Fruit fly (Drosophila melanogaster): ENCODE results near the gene Alg10.

Alg10 gene

dm6 chr3L:11119396-11119900, 45.3 kb upstream of the Alg10 start (continued):
- TF ChIP-seq cad (GFP tag; optimal IDR thresholded peaks at IDR 0.05) (peak; percentile 15), croc (GFP tag; conservative IDR thresholded peaks at IDR 0.05) (no peak), otp (GFP tag; IDR thresholded peaks at IDR 0.05) (no peak), CG12236 (GFP tag; optimal IDR thresholded peaks at IDR 0.05) (no peak), CG17612 (GFP tag; IDR thresholded peaks at IDR 0.05) (peak; percentile 42; the same call in 1 of the 2 replicates), bigmax (GFP tag; optimal IDR thresholded peaks at IDR 0.05) (no peak), CG9817 (tag; optimal IDR thresholded peaks at IDR 0.05) (peak; percentile 27), sisA (GFP tag; IDR thresholded peaks at IDR 0.05) (peak; percentile 54), CG8944 (GFP tag; optimal IDR thresholded peaks at IDR 0.05) (no peak), sens (GFP tag) (peak; percentile 14), CG34376 (GFP tag; optimal IDR thresholded peaks at IDR 0.05) (no peak), CG11560 (tag; IDR thresholded peaks at IDR 0.05) (no peak), CG4424 (GFP tag; optimal IDR thresholded peaks at IDR 0.05) (no peak), so (GFP tag; IDR thresholded peaks at IDR 0.05) (no peak), tgo (GFP tag; IDR thresholded peaks at IDR 0.05) (peak; percentile 23; the same call in 1 of the 3 replicates), jing (GFP tag; optimal IDR thresholded peaks at IDR 0.05) (no peak), CG14441 (GFP tag; IDR thresholded peaks at IDR 0.05) (peak; percentile 54; the same call in 1 of the 2 replicates), Xbp1 (GFP tag; optimal IDR thresholded peaks at IDR 0.05) (peak; percentile 14), zfh1 (GFP tag; IDR thresholded peaks at IDR 0.05) (no peak), emc (GFP tag; optimal IDR thresholded peaks at IDR 0.05) (no peak), CG11456 (GFP tag; IDR thresholded peaks at IDR 0.05) (0 out of 3 replicates have a peak, but pooled peaks have one; percentile 70), CG12659 (GFP tag; optimal IDR thresholded peaks at IDR 0.05) (no peak), lmd (GFP tag; IDR thresholded peaks at IDR 0.05) (peak; percentile 45), tio (GFP tag; optimal IDR thresholded peaks at IDR 0.05) (no peak), CG7786 (GFP tag; optimal IDR thresholded peaks at IDR 0.05) (no peak), HLH3B (GFP tag; IDR thresholded peaks at IDR 0.05) (no peak), CG34422 (GFP tag; IDR thresholded peaks at IDR 0.05) (no peak), Spps (tag; optimal IDR thresholded peaks at IDR 0.05) (no peak), caup (GFP tag; optimal IDR thresholded peaks at IDR 0.05; ENCODE audit: severe bottlenecking) (no peak), zfh2 (GFP tag; optimal IDR thresholded peaks at IDR 0.05) (peak; percentile 32), CG2202 (tag; optimal IDR thresholded peaks at IDR 0.05) (no peak), CG9215 (GFP tag; IDR thresholded peaks at IDR 0.05) (peak; percentile 84), ken (GFP tag; IDR thresholded peaks at IDR 0.05) (0 out of 3 replicates have a peak, but pooled peaks have one; percentile 25), CG30403 (GFP tag; optimal IDR thresholded peaks at IDR 0.05) (no peak), sug (tag; optimal IDR thresholded peaks at IDR 0.05) (peak; percentile 83), CG42726 (GFP tag; IDR thresholded peaks at IDR 0.05; ENCODE audit: partially characterized antibody) (0 out of 2 replicates have a peak, but pooled peaks have one; percentile 10), Adf1 (GFP tag; IDR thresholded peaks at IDR 0.05) (peak; percentile 11; the same call in 1 of the 2 replicates), ab (GFP tag; optimal IDR thresholded peaks at IDR 0.05) (no peak), YL-1 (GFP tag; optimal IDR thresholded peaks at IDR 0.05) (no peak), MBD-R2 (GFP tag; IDR thresholded peaks at IDR 0.05) (0 out of 2 replicates have a peak, but pooled peaks have one; percentile 13), chinmo (GFP tag; IDR thresholded peaks at IDR 0.05; ENCODE audit: partially characterized antibody) (peak; percentile 82; the same call in 2 of the 4 replicates), CG17912 (GFP tag; optimal IDR thresholded peaks at IDR 0.05) (no peak), Kr (GFP tag; optimal IDR thresholded peaks at IDR 0.05) (no peak), HLH54F (GFP tag; optimal IDR thresholded peaks at IDR 0.05) (peak; percentile 21), CG5953 (GFP tag; IDR thresholded peaks at IDR 0.05) (no peak), bbx (GFP tag; IDR thresholded peaks at IDR 0.05; ENCODE audit: partially characterized antibody) (peak; percentile 49), mam (GFP tag; optimal IDR thresholded peaks at IDR 0.05) (peak; percentile 42), CG2889 (GFP tag; IDR thresholded peaks at IDR 0.05) (no peak), nmo (GFP tag; optimal IDR thresholded peaks at IDR 0.05) (no peak), BEAF-32 (GFP tag; optimal IDR thresholded peaks at IDR 0.05) (no peak), CG12769 (tag; optimal IDR thresholded peaks at IDR 0.05) (peak; percentile 7)

Measured in whole organism, embryonic.